Worm (Caenorhabditis elegans) whole organism, L3 larva: ENCODE results near the gene tkr-1.
"Not testable (repeated sequence)": the region's sequence is repeated elsewhere in the genome, so short reads cannot be mapped to it uniquely, and the experiment has no call there.

Source experiments
- R02D3.7 ChIP-seq: fragments of 150-350 bp; optimal IDR thresholded peaks from 2 replicates; lab custom pipeline; 2014; ENCODE audit warnings: missing biosample characterization, missing genetic modification characterization
- ZK546.5 ChIP-seq: sonication (generic microtip); optimal IDR thresholded peaks from 2 replicates; lab custom pipeline; 2017; ENCODE audit warnings: missing biosample characterization, missing genetic modification characterization
- aly-2 ChIP-seq: fragments of 150-350 bp; optimal IDR thresholded peaks from 2 replicates; lab custom pipeline; 2014; ENCODE audit warnings: missing biosample characterization, missing genetic modification characterization
- ceh-28 ChIP-seq: fragments of 150-350 bp; optimal IDR thresholded peaks from 2 replicates; lab custom pipeline; 2014; ENCODE audit warnings: missing biosample characterization, missing genetic modification reagents, missing genetic modification characterization
- ceh-82 ChIP-seq: fragments of 150-350 bp; optimal IDR thresholded peaks from 2 replicates; lab custom pipeline; 2014; ENCODE audit warnings: missing biosample characterization, missing genetic modification characterization
- daf-12 ChIP-seq: fragments of 150-350 bp; optimal IDR thresholded peaks from 2 replicates; lab custom pipeline; 2014; ENCODE audit warnings: missing biosample characterization, missing genetic modification reagents, missing genetic modification characterization
- egl-27 ChIP-seq: sonication (generic microtip); optimal IDR thresholded peaks from 4 replicates; lab custom pipeline; 2017; ENCODE audit warnings: missing biosample characterization, missing genetic modification reagents, missing genetic modification characterization
- egl-5 ChIP-seq: fragments of 150-350 bp; optimal IDR thresholded peaks from 2 replicates; lab custom pipeline; 2017; ENCODE audit warnings: missing biosample characterization, missing genetic modification reagents, missing genetic modification characterization, inconsistent platforms
- elt-1 ChIP-seq: fragments of 150-350 bp; optimal IDR thresholded peaks from 2 replicates; lab custom pipeline; 2014; ENCODE audit warnings: missing biosample characterization, missing genetic modification characterization
- elt-2 ChIP-seq: sonication (generic microtip); optimal IDR thresholded peaks from 2 replicates; lab custom pipeline; 2016; ENCODE audit warnings: missing genetic modification reagents, mild to moderate bottlenecking, missing genetic modification characterization, missing compliant biosample characterization
- elt-3 ChIP-seq, 3 experiments: fragments of 150-350 bp in 1 of 3; sonication (generic microtip) in 2 of 3; optimal IDR thresholded peaks; 2 replicates in 2 of 3; 4 replicates in 1 of 3; lab custom pipeline; 2014 to 2017; ENCODE audit warnings: missing biosample characterization in 3 of 3, missing genetic modification characterization in 3 of 3
- eor-1 ChIP-seq, 2 experiments: fragments of 150-350 bp; optimal IDR thresholded peaks; 2 replicates each; lab custom pipeline; 2014 to 2018; ENCODE audit warnings: missing biosample characterization in 2 of 2, missing genetic modification characterization in 2 of 2
- fkh-2 ChIP-seq: fragments of 150-350 bp; optimal IDR thresholded peaks from 2 replicates; lab custom pipeline; 2014; ENCODE audit warnings: missing biosample characterization, missing genetic modification reagents, missing genetic modification characterization
- fos-1 ChIP-seq: fragments of 150-350 bp; optimal IDR thresholded peaks from 2 replicates; lab custom pipeline; 2014; ENCODE audit warnings: missing biosample characterization, missing genetic modification characterization
- hmg-11 ChIP-seq: sonication (generic microtip); optimal IDR thresholded peaks from 2 replicates; lab custom pipeline; 2016; ENCODE audit warnings: missing genetic modification characterization, missing compliant biosample characterization
- lin-39 ChIP-seq: fragments of 150-350 bp; optimal IDR thresholded peaks from 2 replicates; lab custom pipeline; 2018; ENCODE audit warnings: missing biosample characterization, missing genetic modification reagents, missing genetic modification characterization
- mml-1 ChIP-seq: fragments of 150-350 bp; sonication (generic microtip); optimal IDR thresholded peaks from 3 replicates; lab custom pipeline; 2014; ENCODE audit warnings: missing biosample characterization, missing genetic modification characterization
- nfya-1 ChIP-seq: sonication (generic microtip); optimal IDR thresholded peaks from 2 replicates; lab custom pipeline; 2017; ENCODE audit warnings: missing genetic modification characterization, mild to moderate bottlenecking, missing compliant biosample characterization, antibody characterized with exemption, moderate library complexity; ENCODE audit not compliant: insufficient read depth
- nhr-11 ChIP-seq: fragments of 150-350 bp; optimal IDR thresholded peaks from 2 replicates; lab custom pipeline; 2014; ENCODE audit warnings: missing biosample characterization, missing genetic modification characterization
- nhr-28 ChIP-seq: fragments of 150-350 bp; optimal IDR thresholded peaks from 2 replicates; lab custom pipeline; 2014; ENCODE audit warnings: missing biosample characterization, missing genetic modification characterization
- nhr-43 ChIP-seq: sonication (generic microtip); optimal IDR thresholded peaks from 2 replicates; lab custom pipeline; 2016; ENCODE audit warnings: mild to moderate bottlenecking, missing genetic modification characterization, missing compliant biosample characterization; ENCODE audit not compliant: poor library complexity, severe bottlenecking
- nhr-67 ChIP-seq: fragments of 150-350 bp; optimal IDR thresholded peaks from 2 replicates; lab custom pipeline; 2014; ENCODE audit warnings: missing biosample characterization, missing genetic modification characterization
- nhr-76 ChIP-seq: fragments of 150-350 bp; sonication (generic microtip); optimal IDR thresholded peaks from 5 replicates; lab custom pipeline; 2014; ENCODE audit warnings: missing biosample characterization, missing genetic modification characterization
- nhr-77 ChIP-seq: fragments of 150-350 bp; optimal IDR thresholded peaks from 2 replicates; lab custom pipeline; 2014; ENCODE audit warnings: missing biosample characterization, missing genetic modification characterization
- pha-4 ChIP-seq: fragments of 150-350 bp; optimal IDR thresholded peaks from 2 replicates; lab custom pipeline; 2014; ENCODE audit warnings: missing biosample characterization, missing genetic modification reagents, missing genetic modification characterization
- pqm-1 ChIP-seq: fragments of 150-350 bp; optimal IDR thresholded peaks from 2 replicates; lab custom pipeline; 2017; ENCODE audit warnings: missing biosample characterization, missing genetic modification characterization, inconsistent platforms
- sea-2 ChIP-seq: fragments of 150-350 bp; sonication (generic microtip); optimal IDR thresholded peaks from 4 replicates; lab custom pipeline; 2014; ENCODE audit warnings: missing biosample characterization, missing genetic modification reagents, missing genetic modification characterization
- skn-1 ChIP-seq: fragments of 150-350 bp; optimal IDR thresholded peaks from 2 replicates; lab custom pipeline; 2014; ENCODE audit warnings: missing biosample characterization, missing genetic modification characterization
- snpc-4 ChIP-seq: fragments of 150-350 bp; optimal IDR thresholded peaks from 2 replicates; lab custom pipeline; 2014; ENCODE audit warnings: missing biosample characterization, missing genetic modification characterization
- tbx-2 ChIP-seq: sonication (generic microtip); optimal IDR thresholded peaks from 2 replicates; lab custom pipeline; 2016; ENCODE audit warnings: mild to moderate bottlenecking, missing genetic modification characterization, missing compliant biosample characterization
- unc-39 ChIP-seq: sonication (generic microtip); optimal IDR thresholded peaks from 4 replicates; lab custom pipeline; 2017; ENCODE audit warnings: missing biosample characterization, missing genetic modification characterization
- zag-1 ChIP-seq: fragments of 150-350 bp; optimal IDR thresholded peaks from 2 replicates; lab custom pipeline; 2014; ENCODE audit warnings: missing biosample characterization, missing genetic modification characterization
- ztf-11 ChIP-seq: fragments of 150-350 bp; optimal IDR thresholded peaks from 2 replicates; lab custom pipeline; 2014; ENCODE audit warnings: missing biosample characterization, missing genetic modification characterization
- ztf-4 ChIP-seq: fragments of 150-350 bp; optimal IDR thresholded peaks from 2 replicates; lab custom pipeline; 2014; ENCODE audit warnings: missing biosample characterization, missing genetic modification characterization

The tkr-1 gene

ce11 chrIII:9420231-9420630 is 36.6 kb downstream of the tkr-1 start, which contains the start of gene T26G10.4:
T26G10.4 (plus strand) TSS chrIII:9420531.
- not testable (repeated sequence) for TF ChIP-seq ZK546.5 (tag; lab: Kevin White, UChicago); nhr-77; zag-1 (tag; lab: Kevin White, UChicago)

ce11 chrIII:9426301-9426700 is 42.7 kb downstream of the tkr-1 start, which contains the start of gene T26G10.5:
T26G10.5 (minus strand) TSS chrIII:9426401.
- TF ChIP-seq hmg-11 (tag; lab: Kevin White, UChicago) (no peak), mml-1 (tag; lab: Kevin White, UChicago) (no peak), nfya-1 (no peak), ceh-28 (no peak), unc-39 (no peak), nhr-11 (tag; lab: Kevin White, UChicago) (no peak), ztf-4 (tag; lab: Kevin White, UChicago) (no peak), fkh-2 (tag; lab: Kevin White, UChicago) (no peak), daf-12 (tag; lab: Kevin White, UChicago) (no peak), nhr-76 (tag; lab: Kevin White, UChicago) (no peak), nhr-43 (tag; lab: Kevin White, UChicago) (no peak), skn-1 (tag; lab: Kevin White, UChicago) (no peak), eor-1 (tag; optimal IDR thresholded peaks at IDR 0.05; lab: Kevin White, UChicago) (no peak), nhr-28 (tag; lab: Kevin White, UChicago) (no peak), fos-1 (tag; lab: Kevin White, UChicago) (no peak), snpc-4 (tag; lab: Kevin White, UChicago) (no peak), ceh-82 (tag; lab: Kevin White, UChicago) (no peak), elt-2 (no peak), tbx-2 (tag; lab: Kevin White, UChicago) (no peak)

- TF ChIP-seq elt-2: no peak
- TF ChIP-seq nfya-1: no peak
These were observed 50.0 kb downstream of the tkr-1 start, which contains the start of gene cpar-1 for ce11 chrIII:9433576-9434107. cpar-1 (plus strand) TSS chrIII:9434057.

- TF ChIP-seq pqm-1 (tag; lab: Kevin White, UChicago) (no peak), unc-39 (no peak), nhr-28 (tag; lab: Kevin White, UChicago) (no peak), nfya-1 (no peak), daf-12 (tag; lab: Kevin White, UChicago) (no peak), elt-1 (tag; lab: Kevin White, UChicago) (no peak), lin-39 (tag; lab: Kevin White, UChicago) (no peak), ztf-4 (tag; lab: Kevin White, UChicago) (no peak), aly-2 (tag; lab: Kevin White, UChicago) (no peak), R02D3.7 (tag; lab: Kevin White, UChicago) (no peak), zag-1 (tag; lab: Kevin White, UChicago) (no peak), ztf-11 (no peak), sea-2 (GFP tag; lab: Kevin White, UChicago) (no peak), nhr-67 (tag; lab: Kevin White, UChicago) (no peak), egl-27 (tag; lab: Kevin White, UChicago) (no peak), pha-4 (tag; lab: Kevin White, UChicago) (no peak), egl-5 (no peak), fos-1 (tag; lab: Kevin White, UChicago) (no peak), elt-3 (tag; optimal IDR thresholded peaks at IDR 0.05; lab: Kevin White, UChicago) (no peak)
These were observed 51.4 kb downstream of the tkr-1 start for ce11 chrIII:9434999-9435398.
